Fruit fly (Drosophila melanogaster): ENCODE measurements around the gene RpS13.

DNA sequence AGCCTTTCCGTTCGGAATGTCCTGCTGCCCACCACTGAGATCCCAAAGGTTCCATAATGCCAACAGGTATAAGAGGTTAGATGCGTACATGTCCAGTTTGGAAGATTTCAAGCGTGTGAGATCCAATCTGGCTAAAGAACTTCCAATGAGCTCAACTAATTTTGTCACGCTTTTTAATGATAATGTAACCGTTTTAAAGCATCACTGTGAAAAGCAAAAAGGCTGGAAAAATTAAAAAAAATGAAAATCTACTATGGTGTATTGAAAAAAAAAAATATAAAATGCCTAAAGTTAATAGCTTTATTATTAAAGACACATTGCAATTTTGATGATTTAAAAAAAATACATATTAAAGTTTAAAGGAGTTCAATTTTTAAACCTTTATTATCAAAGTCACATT, 28.7 kb upstream of the RpS13 start, which contains the start of gene Acp29AB:
- no peak for TF ChIP-seq CG14711 (tag; optimal IDR thresholded peaks at IDR 0.05)
- no peak for TF ChIP-seq toe (GFP tag; optimal IDR thresholded peaks at IDR 0.05)
- no peak for TF ChIP-seq CG7045 (GFP tag; optimal IDR thresholded peaks at IDR 0.05)
- no peak for TF ChIP-seq Clk (GFP tag; optimal IDR thresholded peaks at IDR 0.05)
- no peak for TF ChIP-seq CG5204 (GFP tag; optimal IDR thresholded peaks at IDR 0.05)
- TF ChIP-seq tj (GFP tag; optimal IDR thresholded peaks at IDR 0.05): no peak
- TF ChIP-seq kay (GFP tag; ENCODE audit: borderline replicate concordance): peak; percentile 62
- TF ChIP-seq CG11617 (GFP tag; optimal IDR thresholded peaks at IDR 0.05): no peak
- TF ChIP-seq CG12768 (GFP tag; optimal IDR thresholded peaks at IDR 0.05): no peak
- TF ChIP-seq CG7101 (tag; optimal IDR thresholded peaks at IDR 0.05): no peak
- TF ChIP-seq cic (GFP tag; optimal IDR thresholded peaks at IDR 0.05): no peak
- TF ChIP-seq pad (GFP tag; optimal IDR thresholded peaks at IDR 0.05): no peak

All from whole organism, adult.